Fruit fly (Drosophila melanogaster) whole organism, embryonic: ENCODE results near the gene CG17032.
A peak's percentile ranks its signal among the peaks of the same experiment; 100 is the strongest.

Source experiments
- B-H2 ChIP-seq: fragments of 200-800 bp; sonication (Bioruptor generic); optimal IDR thresholded peaks from 2 replicates; lab custom pipeline; 2018; ENCODE audit warnings: missing biosample characterization, mild to moderate bottlenecking, missing genetic modification characterization
- Blimp-1 ChIP-seq: fragments of 200-800 bp; sonication (Bioruptor generic); optimal IDR thresholded peaks from 3 replicates; lab custom pipeline; 2018; ENCODE audit warnings: missing biosample characterization, missing genetic modification characterization, mild to moderate bottlenecking, moderate library complexity, missing genetic modification reagents
- Bteb2 ChIP-seq: fragments of 200-800 bp; sonication (Bioruptor generic); optimal IDR thresholded peaks from 2 replicates; lab custom pipeline; 2016; ENCODE audit warnings: missing biosample characterization, missing genetic modification characterization
- CG10147 ChIP-seq: fragments of 200-800 bp; sonication (Bioruptor generic); optimal IDR thresholded peaks from 2 replicates; lab custom pipeline; 2019; ENCODE audit warnings: missing biosample characterization, mild to moderate bottlenecking, missing genetic modification characterization, moderate library complexity
- CG11398 ChIP-seq: fragments of 200-800 bp; sonication (Bioruptor generic); optimal IDR thresholded peaks from 2 replicates; lab custom pipeline; 2016; ENCODE audit warnings: missing biosample characterization, missing genetic modification characterization
- CG12391 ChIP-seq: fragments of 200-800 bp; sonication (Bioruptor generic); optimal IDR thresholded peaks from 3 replicates; lab custom pipeline; 2018; ENCODE audit warnings: missing biosample characterization, mild to moderate bottlenecking, missing genetic modification characterization, moderate library complexity
- CG13424 ChIP-seq: fragments of 200-800 bp; sonication (Bioruptor generic); optimal IDR thresholded peaks from 2 replicates; lab custom pipeline; 2019; ENCODE audit warnings: missing biosample characterization, mild to moderate bottlenecking, missing genetic modification characterization, moderate library complexity
- CG14965 ChIP-seq: fragments of 200-800 bp; sonication (Bioruptor generic); optimal IDR thresholded peaks from 2 replicates; lab custom pipeline; 2016; ENCODE audit warnings: missing biosample characterization, missing genetic modification characterization, borderline replicate concordance
- CG1647 ChIP-seq: fragments of 200-800 bp; sonication (Bioruptor generic); optimal IDR thresholded peaks from 3 replicates; lab custom pipeline; 2016; ENCODE audit warnings: missing biosample characterization, missing genetic modification characterization
- CG16813 ChIP-seq: fragments of 200-800 bp; sonication (Bioruptor generic); IDR thresholded peaks from 3 replicates; pipeline ENCODE4 v1.3.6; 2022; ENCODE audit warnings: missing biosample characterization, missing genetic modification characterization; ENCODE audit not compliant: partially characterized antibody
- CG18011 ChIP-seq: fragments of 200-800 bp; sonication (Bioruptor generic); optimal IDR thresholded peaks from 2 replicates; lab custom pipeline; 2017; ENCODE audit warnings: missing biosample characterization, missing genetic modification characterization, mild to moderate bottlenecking, moderate library complexity, missing genotype
- CG18764 ChIP-seq: fragments of 200-800 bp; sonication (Bioruptor generic); optimal IDR thresholded peaks from 3 replicates; lab custom pipeline; 2016; ENCODE audit warnings: missing biosample characterization, missing genetic modification characterization
- CG2712 ChIP-seq: fragments of 200-800 bp; optimal IDR thresholded peaks from 3 replicates; lab custom pipeline; 2019; ENCODE audit warnings: missing biosample characterization, mild to moderate bottlenecking, missing genetic modification characterization, moderate library complexity
- CG2889 ChIP-seq: fragments of 200-800 bp; sonication (Bioruptor generic); IDR thresholded peaks from 3 replicates; pipeline ENCODE4 v1.3.6; 2022; ENCODE audit warnings: missing biosample characterization, missing genetic modification characterization
- CG30020 ChIP-seq: fragments of 200-800 bp; optimal IDR thresholded peaks from 2 replicates; lab custom pipeline; 2019; ENCODE audit warnings: missing biosample characterization, mild to moderate bottlenecking, missing genetic modification characterization, moderate library complexity
- CG34422 ChIP-seq: fragments of 200-800 bp; sonication (Bioruptor generic); IDR thresholded peaks from 3 replicates; pipeline ENCODE4 v1.3.6; 2022; ENCODE audit warnings: missing biosample characterization, missing genetic modification characterization
- CG8944 ChIP-seq: fragments of 200-800 bp; sonication (Bioruptor generic); optimal IDR thresholded peaks from 3 replicates; lab custom pipeline; 2016; ENCODE audit warnings: missing biosample characterization, missing genetic modification characterization
- CG9817 ChIP-seq: fragments of 200-800 bp; sonication (Bioruptor generic); optimal IDR thresholded peaks from 2 replicates; lab custom pipeline; 2018; ENCODE audit warnings: missing biosample characterization, mild to moderate bottlenecking, missing genetic modification characterization, moderate library complexity
- CkIIα-i1 ChIP-seq: fragments of 200-800 bp; sonication (Bioruptor generic); IDR thresholded peaks from 2 replicates; pipeline ENCODE4 v1.3.6; 2022; ENCODE audit warnings: missing biosample characterization, missing genetic modification characterization
- Dad ChIP-seq: fragments of 200-800 bp; sonication (Bioruptor generic); optimal IDR thresholded peaks from 3 replicates; lab custom pipeline; 2016; ENCODE audit warnings: missing biosample characterization, missing genetic modification characterization
- Gsc ChIP-seq: fragments of 200-800 bp; sonication (Bioruptor generic); IDR thresholded peaks from 2 replicates; pipeline ENCODE4 v1.3.6; 2022; ENCODE audit warnings: missing biosample characterization, missing genetic modification characterization
- Hr3 ChIP-seq: fragments of 200-800 bp; sonication (Bioruptor generic); optimal IDR thresholded peaks from 3 replicates; lab custom pipeline; 2016; ENCODE audit warnings: missing biosample characterization, missing genetic modification characterization
- MBD-R2 ChIP-seq: fragments of 200-800 bp; sonication (Bioruptor generic); IDR thresholded peaks from 2 replicates; pipeline ENCODE4 v1.3.6; 2022; ENCODE audit warnings: missing biosample characterization, missing genetic modification characterization
- MESR4 ChIP-seq: fragments of 200-800 bp; sonication (Bioruptor generic); optimal IDR thresholded peaks from 2 replicates; lab custom pipeline; 2018; ENCODE audit warnings: missing biosample characterization, mild to moderate bottlenecking, missing genetic modification characterization, moderate library complexity
- Mad ChIP-seq: fragments of 200-800 bp; sonication (Bioruptor generic); optimal IDR thresholded peaks from 2 replicates; lab custom pipeline; 2016; ENCODE audit warnings: missing biosample characterization, missing genetic modification characterization
- Myb ChIP-seq: fragments of 200-800 bp; sonication (Bioruptor generic); optimal IDR thresholded peaks from 2 replicates; lab custom pipeline; 2016; ENCODE audit warnings: missing biosample characterization, missing genetic modification characterization
- Sox100B ChIP-seq: fragments of 200-800 bp; sonication (Bioruptor generic); optimal IDR thresholded peaks from 3 replicates; lab custom pipeline; 2018; ENCODE audit warnings: missing biosample characterization, mild to moderate bottlenecking, missing genetic modification characterization
- YL-1 ChIP-seq: fragments of 200-800 bp; sonication (Bioruptor generic); optimal IDR thresholded peaks from 3 replicates; lab custom pipeline; 2017; ENCODE audit warnings: missing biosample characterization, mild to moderate bottlenecking, missing genetic modification characterization
- ap ChIP-seq: fragments of 200-800 bp; sonication (Bioruptor generic); IDR thresholded peaks from 2 replicates; pipeline ENCODE4 v1.3.6; 2022; ENCODE audit warnings: missing biosample characterization, missing genetic modification characterization
- ase ChIP-seq: fragments of 200-800 bp; sonication (Bioruptor generic); IDR thresholded peaks from 3 replicates; pipeline ENCODE4 v1.3.6; 2022; ENCODE audit warnings: missing biosample characterization, missing genetic modification characterization
- bowl ChIP-seq: fragments of 200-800 bp; sonication (Bioruptor generic); IDR thresholded peaks from 2 replicates; pipeline ENCODE4 v1.3.6; 2022; ENCODE audit warnings: missing biosample characterization, missing genetic modification characterization
- chinmo ChIP-seq: fragments of 200-800 bp; sonication (Bioruptor generic); IDR thresholded peaks from 4 replicates; pipeline ENCODE4 v1.3.6; 2022; ENCODE audit warnings: missing biosample characterization, missing genetic modification characterization; ENCODE audit not compliant: partially characterized antibody
- chn ChIP-seq: fragments of 200-800 bp; sonication (Bioruptor generic); optimal IDR thresholded peaks from 2 replicates; lab custom pipeline; 2016; ENCODE audit warnings: missing biosample characterization, missing genetic modification characterization
- crp ChIP-seq, 2 experiments: fragments of 200-800 bp; sonication (Bioruptor generic); optimal IDR thresholded peaks; 2 replicates in 1 of 2; 3 replicates in 1 of 2; lab custom pipeline; 2017; ENCODE audit warnings: missing biosample characterization in 2 of 2, missing genetic modification characterization in 2 of 2, mild to moderate bottlenecking in 1 of 2, moderate library complexity in 1 of 2
- disco-r ChIP-seq: fragments of 200-800 bp; sonication (Bioruptor generic); optimal IDR thresholded peaks from 2 replicates; lab custom pipeline; 2016; ENCODE audit warnings: missing biosample characterization, missing genetic modification characterization
- dmrt99B ChIP-seq: fragments of 200-800 bp; sonication (Bioruptor generic); optimal IDR thresholded peaks from 2 replicates; lab custom pipeline; 2018; ENCODE audit warnings: missing biosample characterization, mild to moderate bottlenecking, missing genetic modification characterization, moderate library complexity
- dpn ChIP-seq, 2 experiments: fragments of 200-800 bp; sonication (Bioruptor generic); optimal IDR thresholded peaks; 3 replicates each; lab custom pipeline; 2016; ENCODE audit warnings: missing biosample characterization in 2 of 2, missing genetic modification characterization in 2 of 2
- eyg ChIP-seq: fragments of 200-800 bp; sonication (Bioruptor generic); optimal IDR thresholded peaks from 3 replicates; lab custom pipeline; 2016; ENCODE audit warnings: missing biosample characterization, missing genetic modification characterization
- grau ChIP-seq: fragments of 200-800 bp; optimal IDR thresholded peaks from 3 replicates; lab custom pipeline; 2019; ENCODE audit warnings: missing biosample characterization, mild to moderate bottlenecking, missing genetic modification characterization, moderate library complexity
- kah ChIP-seq: fragments of 200-800 bp; sonication (Bioruptor generic); optimal IDR thresholded peaks from 2 replicates; lab custom pipeline; 2018; ENCODE audit warnings: missing biosample characterization, mild to moderate bottlenecking, missing genetic modification characterization
- lbe ChIP-seq: fragments of 200-800 bp; sonication (Bioruptor generic); optimal IDR thresholded peaks from 2 replicates; lab custom pipeline; 2016; ENCODE audit warnings: missing biosample characterization, mild to moderate bottlenecking, missing genetic modification characterization
- mam ChIP-seq: fragments of 200-800 bp; sonication (Bioruptor generic); optimal IDR thresholded peaks from 3 replicates; lab custom pipeline; 2016; ENCODE audit warnings: missing biosample characterization, missing genetic modification characterization
- odd ChIP-seq: fragments of 200-800 bp; sonication (Bioruptor generic); optimal IDR thresholded peaks from 2 replicates; lab custom pipeline; 2017; ENCODE audit warnings: missing biosample characterization, mild to moderate bottlenecking, missing genetic modification characterization
- pan ChIP-seq, 4 experiments: fragments of >200 bp in 3 of 4; fragments of 200-800 bp in 1 of 4; sonication (Bioruptor generic) in 1 of 4; optimal IDR thresholded peaks in 3 of 4; IDR thresholded peaks in 1 of 4; 2 replicates each; pipeline versions ENCODE4 v1.3.6 to Lab custom; 2017 to 2022; ENCODE audit warnings: missing biosample characterization in 2 of 4, missing genetic modification characterization in 2 of 4, mixed read lengths in 1 of 4
- phol ChIP-seq: fragments of 200-800 bp; sonication (Bioruptor generic); optimal IDR thresholded peaks from 3 replicates; lab custom pipeline; 2018; ENCODE audit warnings: missing biosample characterization, mild to moderate bottlenecking, missing genetic modification characterization, moderate library complexity
- schlank ChIP-seq: fragments of 200-800 bp; sonication (Bioruptor generic); optimal IDR thresholded peaks from 2 replicates; lab custom pipeline; 2018; ENCODE audit warnings: missing biosample characterization, mild to moderate bottlenecking, missing genetic modification characterization
- shn ChIP-seq: fragments of 200-800 bp; sonication (Bioruptor generic); optimal IDR thresholded peaks from 3 replicates; lab custom pipeline; 2016; ENCODE audit warnings: missing biosample characterization, missing genetic modification characterization
- vnd ChIP-seq: fragments of 200-800 bp; sonication (Bioruptor generic); IDR thresholded peaks from 3 replicates; pipeline ENCODE4 v1.3.6; 2022; ENCODE audit warnings: missing biosample characterization, missing genetic modification characterization; ENCODE audit not compliant: partially characterized antibody
- zfh1 ChIP-seq: fragments of 200-800 bp; sonication (Bioruptor generic); IDR thresholded peaks from 3 replicates; pipeline ENCODE4 v1.3.6; 2022; ENCODE audit warnings: missing biosample characterization, missing genetic modification characterization

The CG17032 gene

DNA sequence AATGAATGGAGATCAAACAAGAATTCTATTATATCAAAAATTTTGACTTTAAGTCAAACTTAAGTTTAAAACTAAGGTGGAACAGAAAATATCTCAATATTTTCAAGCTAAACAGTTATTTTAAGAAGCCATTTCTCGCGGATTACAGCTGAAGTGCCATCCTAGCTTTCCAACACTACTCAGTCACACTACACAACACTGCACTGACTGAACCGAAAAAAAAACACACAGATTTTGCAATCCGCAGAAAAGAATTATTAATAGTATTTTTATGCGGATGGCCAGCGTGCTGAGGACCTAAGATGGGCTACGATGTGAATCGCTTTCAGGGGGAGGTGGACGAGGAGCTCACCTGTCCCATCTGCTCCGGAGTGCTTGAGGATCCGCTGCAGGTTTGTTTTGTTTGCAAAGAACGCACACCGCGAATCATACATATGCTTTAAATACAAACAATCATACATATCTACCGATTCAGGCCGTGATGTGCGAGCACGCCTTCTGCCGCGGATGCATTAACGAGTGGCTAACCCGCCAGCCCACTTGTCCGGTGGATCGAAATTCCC, 2.1 kb upstream of the CG17032 start, which contains the start of gene elgi (continued):
- TF ChIP-seq CG8944 (peak; percentile 38), CG16813 (no peak), shn (GFP tag; lab: Kevin White, UChicago) (peak; percentile 57), lbe (GFP tag; lab: Kevin White, UChicago) (peak; percentile 78), CG18011 (GFP tag; lab: Kevin White, UChicago) (peak; percentile 34), mam (peak; percentile 85), disco-r (GFP tag; lab: Kevin White, UChicago) (peak; percentile 22), CG14965 (GFP tag; lab: Kevin White, UChicago) (no peak), grau (tag; lab: Kevin White, UChicago) (peak; percentile 41), zfh1 (peak; percentile 55; the same call in 1 of the 3 replicates), Hr3 (GFP tag; lab: Kevin White, UChicago) (peak; percentile 53), bowl (GFP tag; lab: Robert Waterston, UW) (no peak), dmrt99B (tag; lab: Kevin White, UChicago) (no peak), YL-1 (GFP tag; lab: Kevin White, UChicago) (peak; percentile 86), CG18764 (GFP tag; lab: Kevin White, UChicago) (peak; percentile 37), chn (GFP tag; lab: Kevin White, UChicago) (peak; percentile 46), kah (no peak), CkIIα-i1 (no peak), dpn (GFP tag; optimal IDR thresholded peaks at IDR 0.05; lab: Kevin White, UChicago) (peak; percentile 70 to 76), Gsc (no peak), crp (GFP tag; optimal IDR thresholded peaks at IDR 0.05; lab: Kevin White, UChicago) (peak in 1 of 2 experiments; percentile 71), Sox100B (GFP tag; lab: Kevin White, UChicago) (no peak), schlank (tag; lab: Kevin White, UChicago) (peak; percentile 11), CG2712 (tag; lab: Kevin White, UChicago) (peak; percentile 37), CG10147 (GFP tag; lab: Kevin White, UChicago) (peak; percentile 33), Blimp-1 (GFP tag; lab: Kevin White, UChicago) (no peak), CG2889 (no peak), B-H2 (GFP tag; lab: Kevin White, UChicago) (peak; percentile 75), MESR4 (GFP tag; lab: Kevin White, UChicago) (peak; percentile 72), Bteb2 (GFP tag; lab: Kevin White, UChicago) (peak; percentile 65), CG13424 (peak; percentile 3), CG1647 (peak; percentile 44), eyg (GFP tag; lab: Kevin White, UChicago) (peak; percentile 27), CG11398 (peak; percentile 39), ap (GFP tag; lab: Robert Waterston, UW) (no peak), MBD-R2 (GFP tag; lab: Robert Waterston, UW) (peak; percentile 96), CG34422 (GFP tag; lab: Robert Waterston, UW) (peak; percentile 46; the same call in 1 of the 3 replicates), Dad (GFP tag; lab: Kevin White, UChicago) (peak; percentile 43), vnd (GFP tag; lab: Robert Waterston, UW) (no peak), ase (GFP tag; lab: Robert Waterston, UW) (no peak), pan (optimal IDR thresholded peaks at IDR 0.05; lab: Kevin White, UChicago) (no peak), pan (GFP tag; optimal IDR thresholded peaks at IDR 0.05 in 1 of 2, IDR thresholded peaks at IDR 0.05 in 1 of 2) (peak in 1 of 2 experiments; percentile 53), CG12391 (tag; lab: Kevin White, UChicago) (peak; percentile 47), chinmo (GFP tag; lab: Robert Waterston, UW) (0 out of 4 replicates have a peak, but pooled peaks have one; percentile 11), CG9817 (tag; lab: Kevin White, UChicago) (peak; percentile 57), Myb (GFP tag; lab: Kevin White, UChicago) (peak; percentile 62), CG30020 (tag; lab: Kevin White, UChicago) (peak; percentile 24), Mad (GFP tag; lab: Kevin White, UChicago) (peak; percentile 9), phol (tag; lab: Kevin White, UChicago) (peak; percentile 67), odd (GFP tag; lab: Kevin White, UChicago) (no peak)
